Fruit fly (Drosophila melanogaster) whole organism, embryonic: ENCODE results near the gene CG32259.
A peak's percentile ranks its signal among the peaks of the same experiment; 100 is the strongest.

Experiments used
- ATbp ChIP-seq: fragments of 200-800 bp; sonication (Bioruptor generic); optimal IDR thresholded peaks from 2 replicates; lab custom pipeline; 2017; ENCODE audit warnings: missing biosample characterization, mild to moderate bottlenecking, missing genetic modification characterization, missing genetic modification reagents
- Antp ChIP-seq: fragments of 200-800 bp; sonication (Bioruptor generic); optimal IDR thresholded peaks from 3 replicates; lab custom pipeline; 2016; ENCODE audit warnings: missing biosample characterization, missing genetic modification characterization
- Bdp1 ChIP-seq: fragments of 200-800 bp; sonication (Bioruptor generic); optimal IDR thresholded peaks from 3 replicates; lab custom pipeline; 2016; ENCODE audit warnings: missing biosample characterization, missing genetic modification characterization
- C15 ChIP-seq: fragments of 200-800 bp; sonication (Bioruptor generic); IDR thresholded peaks from 3 replicates; pipeline ENCODE4 v1.3.6; 2022; ENCODE audit warnings: missing biosample characterization, missing genetic modification characterization
- CG12942 ChIP-seq: fragments of 200-800 bp; sonication (Bioruptor generic); optimal IDR thresholded peaks from 3 replicates; lab custom pipeline; 2016; ENCODE audit warnings: missing biosample characterization, missing genetic modification characterization
- CG13287 ChIP-seq: fragments of 200-800 bp; sonication (Bioruptor generic); IDR thresholded peaks from 2 replicates; pipeline ENCODE4 v1.3.6; 2022; ENCODE audit warnings: missing biosample characterization, missing genetic modification characterization; ENCODE audit not compliant: partially characterized antibody
- CG13624 ChIP-seq: fragments of 200-800 bp; sonication (Bioruptor generic); optimal IDR thresholded peaks from 2 replicates; lab custom pipeline; 2016; ENCODE audit warnings: missing biosample characterization, missing genetic modification characterization
- CG14667 ChIP-seq: fragments of 200-800 bp; sonication (Bioruptor generic); IDR thresholded peaks from 2 replicates; pipeline ENCODE4 v1.3.6; 2022; ENCODE audit warnings: missing biosample characterization, missing genetic modification characterization
- CG15073 ChIP-seq: fragments of 200-800 bp; sonication (Bioruptor generic); optimal IDR thresholded peaks from 2 replicates; lab custom pipeline; 2016; ENCODE audit warnings: missing biosample characterization, missing genetic modification characterization
- CG17568 ChIP-seq: fragments of 200-800 bp; sonication (Bioruptor generic); optimal IDR thresholded peaks from 2 replicates; lab custom pipeline; 2018; ENCODE audit warnings: missing biosample characterization, mild to moderate bottlenecking, missing genetic modification characterization, moderate library complexity
- CG17912 ChIP-seq: fragments of 200-800 bp; sonication (Bioruptor generic); optimal IDR thresholded peaks from 2 replicates; lab custom pipeline; 2018; ENCODE audit warnings: missing biosample characterization, mild to moderate bottlenecking, missing genetic modification characterization
- CG18619 ChIP-seq: fragments of 200-800 bp; sonication (Bioruptor generic); optimal IDR thresholded peaks from 3 replicates; lab custom pipeline; 2017; ENCODE audit warnings: missing biosample characterization, mild to moderate bottlenecking, missing genetic modification characterization
- CG18764 ChIP-seq: fragments of 200-800 bp; sonication (Bioruptor generic); optimal IDR thresholded peaks from 3 replicates; lab custom pipeline; 2016; ENCODE audit warnings: missing biosample characterization, missing genetic modification characterization
- CG2199 ChIP-seq: fragments of 200-800 bp; sonication (Bioruptor generic); IDR thresholded peaks from 3 replicates; pipeline ENCODE4 v1.3.6; 2022; ENCODE audit warnings: missing biosample characterization, missing genetic modification characterization
- CG31365 ChIP-seq: fragments of 200-800 bp; sonication (Bioruptor generic); optimal IDR thresholded peaks from 2 replicates; lab custom pipeline; 2018; ENCODE audit warnings: missing biosample characterization, mild to moderate bottlenecking, missing genetic modification characterization
- CG32772 ChIP-seq: fragments of 200-800 bp; sonication (Bioruptor generic); IDR thresholded peaks from 2 replicates; pipeline ENCODE4 v1.3.6; 2022; ENCODE audit warnings: missing biosample characterization, missing genetic modification characterization
- CG4820 ChIP-seq: fragments of 200-800 bp; sonication (Bioruptor generic); optimal IDR thresholded peaks from 3 replicates; lab custom pipeline; 2016; ENCODE audit warnings: missing biosample characterization, missing genetic modification characterization
- CG7963 ChIP-seq: fragments of 200-800 bp; sonication (Bioruptor generic); IDR thresholded peaks from 3 replicates; pipeline ENCODE4 v1.3.6; 2022; ENCODE audit warnings: missing biosample characterization, missing genetic modification characterization; ENCODE audit not compliant: partially characterized antibody
- CHES-1-like ChIP-seq: fragments of 200-800 bp; sonication (Bioruptor generic); optimal IDR thresholded peaks from 2 replicates; lab custom pipeline; 2016; ENCODE audit warnings: missing biosample characterization, missing genetic modification characterization
- Chrac-16 ChIP-seq: fragments of 200-800 bp; sonication (Bioruptor generic); optimal IDR thresholded peaks from 3 replicates; lab custom pipeline; 2016; ENCODE audit warnings: missing biosample characterization, missing genetic modification characterization
- D ChIP-seq, 2 experiments: fragments of 200-800 bp in 1 of 2; fragments of >200 bp in 1 of 2; sonication (Bioruptor generic) in 1 of 2; optimal IDR thresholded peaks; 2 replicates in 1 of 2; 3 replicates in 1 of 2; lab custom pipeline; 2017; ENCODE audit warnings: mild to moderate bottlenecking in 1 of 2, missing biosample characterization in 1 of 2, missing genetic modification characterization in 1 of 2, missing genetic modification reagents in 1 of 2
- Dll ChIP-seq: fragments of 200-800 bp; sonication (Bioruptor generic); IDR thresholded peaks from 4 replicates; pipeline ENCODE4 v1.3.6; 2022; ENCODE audit warnings: missing biosample characterization, missing genetic modification characterization; ENCODE audit not compliant: partially characterized antibody
- Elba2 ChIP-seq: fragments of 200-800 bp; sonication (Bioruptor generic); optimal IDR thresholded peaks from 3 replicates; lab custom pipeline; 2016; ENCODE audit warnings: missing biosample characterization, missing genetic modification characterization
- HHEX ChIP-seq: fragments of 200-800 bp; sonication (Bioruptor generic); optimal IDR thresholded peaks from 3 replicates; lab custom pipeline; 2017; ENCODE audit warnings: missing biosample characterization, mild to moderate bottlenecking, missing genetic modification characterization, missing genetic modification reagents
- HmgD ChIP-seq: fragments of 200-800 bp; sonication (Bioruptor generic); optimal IDR thresholded peaks from 3 replicates; lab custom pipeline; 2016; ENCODE audit warnings: missing biosample characterization, missing genetic modification characterization
- Jarid2 ChIP-seq: fragments of 200-800 bp; sonication (Bioruptor generic); optimal IDR thresholded peaks from 3 replicates; lab custom pipeline; 2017; ENCODE audit warnings: mild to moderate bottlenecking, missing biosample characterization, missing genetic modification reagents, missing genetic modification characterization
- MTF-1 ChIP-seq: fragments of 200-800 bp; sonication (Bioruptor generic); optimal IDR thresholded peaks from 2 replicates; lab custom pipeline; 2018; ENCODE audit warnings: missing biosample characterization, mild to moderate bottlenecking, missing genetic modification characterization, borderline replicate concordance
- Six4 ChIP-seq: fragments of 200-800 bp; sonication (Bioruptor generic); optimal IDR thresholded peaks from 2 replicates; lab custom pipeline; 2016; ENCODE audit warnings: missing biosample characterization, missing genetic modification characterization
- Sox100B ChIP-seq: fragments of 200-800 bp; sonication (Bioruptor generic); optimal IDR thresholded peaks from 3 replicates; lab custom pipeline; 2018; ENCODE audit warnings: missing biosample characterization, mild to moderate bottlenecking, missing genetic modification characterization
- ato ChIP-seq: fragments of 200-800 bp; sonication (Bioruptor generic); IDR thresholded peaks from 2 replicates; pipeline ENCODE4 v1.3.6; 2022; ENCODE audit warnings: missing biosample characterization, missing genetic modification characterization; ENCODE audit not compliant: partially characterized antibody
- crc ChIP-seq: fragments of 200-800 bp; sonication (Bioruptor generic); optimal IDR thresholded peaks from 2 replicates; lab custom pipeline; 2016; ENCODE audit warnings: missing biosample characterization, missing genetic modification characterization
- croc ChIP-seq: fragments of 200-800 bp; sonication (Bioruptor generic); conservative IDR thresholded peaks from 3 replicates; pipeline ENCODE4 v1.3.6; 2022; ENCODE audit warnings: missing biosample characterization, missing genetic modification characterization
- disco-r ChIP-seq: fragments of 200-800 bp; sonication (Bioruptor generic); optimal IDR thresholded peaks from 2 replicates; lab custom pipeline; 2016; ENCODE audit warnings: missing biosample characterization, missing genetic modification characterization
- dm ChIP-seq: fragments of 200-800 bp; sonication (Bioruptor generic); optimal IDR thresholded peaks from 3 replicates; lab custom pipeline; 2016; ENCODE audit warnings: missing biosample characterization, missing genetic modification characterization
- dpn ChIP-seq, 2 experiments: fragments of 200-800 bp; sonication (Bioruptor generic); optimal IDR thresholded peaks; 3 replicates each; lab custom pipeline; 2016; ENCODE audit warnings: missing biosample characterization in 2 of 2, missing genetic modification characterization in 2 of 2
- kay ChIP-seq: fragments of 200-800 bp; sonication (Bioruptor generic); optimal IDR thresholded peaks from 2 replicates; lab custom pipeline; 2016; ENCODE audit warnings: missing biosample characterization, missing genetic modification characterization
- lab ChIP-seq: fragments of 200-800 bp; sonication (Bioruptor generic); optimal IDR thresholded peaks from 3 replicates; lab custom pipeline; 2017; ENCODE audit warnings: missing biosample characterization, missing genetic modification characterization, mild to moderate bottlenecking, moderate library complexity, missing genetic modification reagents
- lbe ChIP-seq: fragments of 200-800 bp; sonication (Bioruptor generic); optimal IDR thresholded peaks from 2 replicates; lab custom pipeline; 2016; ENCODE audit warnings: missing biosample characterization, mild to moderate bottlenecking, missing genetic modification characterization
- onecut ChIP-seq: fragments of 200-800 bp; sonication (Bioruptor generic); IDR thresholded peaks from 2 replicates; pipeline ENCODE4 v1.3.6; 2022; ENCODE audit warnings: missing biosample characterization, missing genetic modification characterization
- p53 ChIP-seq: fragments of 200-800 bp; sonication (Bioruptor generic); optimal IDR thresholded peaks from 2 replicates; lab custom pipeline; 2016; ENCODE audit warnings: missing biosample characterization, missing genetic modification characterization
- peb ChIP-seq: fragments of 200-800 bp; sonication (Bioruptor generic); IDR thresholded peaks from 2 replicates; pipeline ENCODE4 v1.3.6; 2022; ENCODE audit warnings: missing biosample characterization, missing genetic modification characterization
- pros ChIP-seq: fragments of 200-800 bp; sonication (Bioruptor generic); optimal IDR thresholded peaks from 3 replicates; lab custom pipeline; 2019; ENCODE audit warnings: missing biosample characterization, mild to moderate bottlenecking, missing genetic modification characterization, moderate library complexity
- sima ChIP-seq: fragments of 200-800 bp; sonication (Bioruptor generic); optimal IDR thresholded peaks from 2 replicates; lab custom pipeline; 2016; ENCODE audit warnings: missing biosample characterization, missing genetic modification characterization
- stc ChIP-seq: fragments of 200-800 bp; sonication (Bioruptor generic); IDR thresholded peaks from 2 replicates; pipeline ENCODE4 v1.3.6; 2022; ENCODE audit warnings: missing biosample characterization, missing genetic modification characterization
- tll ChIP-seq, 2 experiments: fragments of 200-800 bp in 1 of 2; fragments of >200 bp in 1 of 2; sonication (Bioruptor generic) in 1 of 2; optimal IDR thresholded peaks; 2 replicates each; lab custom pipeline; 2017 to 2019; ENCODE audit warnings: missing biosample characterization in 2 of 2, missing genetic modification characterization in 2 of 2, mild to moderate bottlenecking in 1 of 2, moderate library complexity in 1 of 2
- toy ChIP-seq: fragments of 200-800 bp; sonication (Bioruptor generic); IDR thresholded peaks from 2 replicates; pipeline ENCODE4 v1.3.6; 2022; ENCODE audit warnings: missing biosample characterization, missing genetic modification characterization
- vnd ChIP-seq: fragments of 200-800 bp; sonication (Bioruptor generic); IDR thresholded peaks from 3 replicates; pipeline ENCODE4 v1.3.6; 2022; ENCODE audit warnings: missing biosample characterization, missing genetic modification characterization; ENCODE audit not compliant: partially characterized antibody
- wdn ChIP-seq: fragments of 200-800 bp; sonication (Bioruptor generic); IDR thresholded peaks from 2 replicates; pipeline ENCODE4 v1.3.6; 2022; ENCODE audit warnings: missing biosample characterization, missing genetic modification characterization

CG32259 gene

DNA sequence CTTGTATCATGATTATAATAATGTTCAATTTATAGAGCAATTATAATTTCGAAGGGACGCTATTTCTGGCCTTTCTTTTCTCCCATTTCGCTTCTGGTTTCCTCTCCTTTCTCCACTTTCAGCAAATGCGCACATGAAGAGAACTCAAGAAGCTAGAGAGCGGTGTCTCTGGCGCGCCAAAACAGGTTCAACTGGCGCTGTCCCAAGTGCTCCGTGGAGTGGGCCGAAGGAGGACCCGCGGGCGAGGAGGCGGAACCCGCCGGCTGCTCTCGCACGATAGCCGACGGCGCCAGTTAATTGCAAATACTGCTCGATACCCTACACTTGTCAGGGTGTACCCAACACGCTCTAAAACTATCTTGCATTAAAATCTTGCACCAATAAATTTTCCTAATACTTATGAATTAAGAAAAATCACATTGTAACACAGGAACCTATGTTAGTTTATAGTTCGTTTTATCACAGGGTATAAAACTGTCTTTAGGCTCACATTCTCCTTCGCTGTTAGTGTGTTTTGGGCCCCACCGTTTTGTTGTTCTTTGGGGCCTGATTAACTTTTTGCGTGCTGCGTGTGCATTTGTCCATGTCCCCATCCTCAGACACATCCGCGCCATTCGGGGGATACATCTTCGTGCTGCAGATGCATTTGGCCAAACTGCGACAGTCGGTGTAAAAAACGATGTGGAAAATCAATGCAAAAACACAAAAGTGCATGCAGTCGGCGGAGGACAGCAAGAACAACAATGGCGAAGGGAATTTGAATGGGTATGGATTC lies 1.2 kb downstream of the CG32259 start (continued):
- TF ChIP-seq Jarid2, result peak; percentile 47
- TF ChIP-seq CG13287 (GFP tag; lab: Robert Waterston, UW), result no peak
- no peak for TF ChIP-seq CG7963 (GFP tag; lab: Robert Waterston, UW)
- no peak for TF ChIP-seq Elba2 (GFP tag; lab: Kevin White, UChicago)
- no peak for TF ChIP-seq D (optimal IDR thresholded peaks at IDR 0.05; lab: Kevin White, UChicago)
- TF ChIP-seq D (GFP tag; optimal IDR thresholded peaks at IDR 0.05; lab: Kevin White, UChicago), result peak; percentile 59
- no peak for TF ChIP-seq CG2199 (GFP tag; lab: Robert Waterston, UW)
- peak; percentile 83 to 89 for TF ChIP-seq dpn (GFP tag; optimal IDR thresholded peaks at IDR 0.05; lab: Kevin White, UChicago)
- TF ChIP-seq peb (GFP tag; lab: Robert Waterston, UW), result peak; percentile 87
- TF ChIP-seq CG31365 (tag; lab: Kevin White, UChicago), result peak; percentile 65
- peak; percentile 30 for TF ChIP-seq CG17912
- no peak for TF ChIP-seq Dll (GFP tag; lab: Robert Waterston, UW)
- peak; percentile 80 for TF ChIP-seq CG18619
- TF ChIP-seq lab (GFP tag; lab: Kevin White, UChicago), result peak; percentile 94
- peak; percentile 86 for TF ChIP-seq C15
- peak; percentile 88 for TF ChIP-seq Antp (GFP tag; lab: Kevin White, UChicago)
- peak; percentile 79 for TF ChIP-seq CG12942
- TF ChIP-seq crc (GFP tag; lab: Kevin White, UChicago), result peak; percentile 59
- peak; percentile 91 for TF ChIP-seq CHES-1-like (GFP tag; lab: Kevin White, UChicago)
- TF ChIP-seq ato (GFP tag; lab: Robert Waterston, UW), result no peak
- peak; percentile 63 for TF ChIP-seq Six4 (GFP tag; lab: Kevin White, UChicago)
- TF ChIP-seq onecut (GFP tag; lab: Robert Waterston, UW), result peak; percentile 75
- no peak for TF ChIP-seq CG17568
- peak; percentile 68 for TF ChIP-seq Bdp1 (GFP tag; lab: Kevin White, UChicago)
- peak; percentile 82 for TF ChIP-seq toy (GFP tag; lab: Robert Waterston, UW)
- peak; percentile 37 for TF ChIP-seq CG15073 (GFP tag; lab: Kevin White, UChicago)
- peak; percentile 58 for TF ChIP-seq p53 (GFP tag; lab: Kevin White, UChicago)
- no peak for TF ChIP-seq tll (GFP tag; optimal IDR thresholded peaks at IDR 0.05; lab: Kevin White, UChicago)
- peak; percentile 76 for TF ChIP-seq croc (GFP tag; lab: Robert Waterston, UW)
- TF ChIP-seq CG18764 (GFP tag; lab: Kevin White, UChicago), result peak; percentile 58
- TF ChIP-seq CG32772 (GFP tag; lab: Robert Waterston, UW), result peak; percentile 93
- TF ChIP-seq wdn, result peak; percentile 88
- peak; percentile 74 for TF ChIP-seq disco-r
- peak; percentile 85 for TF ChIP-seq HHEX
- peak; percentile 81 for TF ChIP-seq HmgD (GFP tag; lab: Kevin White, UChicago)
- peak; percentile 61 for TF ChIP-seq Sox100B (GFP tag; lab: Kevin White, UChicago)
- peak; percentile 89 for TF ChIP-seq CG14667 (GFP tag; lab: Robert Waterston, UW)
- TF ChIP-seq pros (GFP tag; lab: Kevin White, UChicago), result no peak
- peak; percentile 39 for TF ChIP-seq sima (GFP tag; lab: Kevin White, UChicago)
- TF ChIP-seq Chrac-16 (GFP tag; lab: Kevin White, UChicago), result peak; percentile 83
- TF ChIP-seq MTF-1 (GFP tag; lab: Kevin White, UChicago), result peak; percentile 73
- no peak for TF ChIP-seq kay
- no peak for TF ChIP-seq vnd (GFP tag; lab: Robert Waterston, UW)
- TF ChIP-seq dm (GFP tag; lab: Kevin White, UChicago), result peak; percentile 85
- TF ChIP-seq CG13624 (GFP tag; lab: Kevin White, UChicago), result peak; percentile 94
- peak; percentile 76 for TF ChIP-seq ATbp (GFP tag; lab: Kevin White, UChicago)
- TF ChIP-seq CG4820 (GFP tag; lab: Kevin White, UChicago), result peak; percentile 78
- TF ChIP-seq stc (GFP tag; lab: Robert Waterston, UW), result peak; percentile 91
- peak; percentile 96 for TF ChIP-seq lbe
